Fruit fly (Drosophila melanogaster) whole organism, prepupa: ENCODE results near the gene CG13725.

ENCODE experiments used
- Blimp-1 ChIP-seq: fragments of 200-800 bp; sonication (Bioruptor generic); optimal IDR thresholded peaks from 3 replicates; lab custom pipeline; 2017; ENCODE audit warnings: missing biosample characterization, missing genetic modification characterization, mild to moderate bottlenecking, moderate library complexity, missing genetic modification reagents
- CG10631 ChIP-seq: fragments of 200-800 bp; sonication (Bioruptor generic); optimal IDR thresholded peaks from 2 replicates; lab custom pipeline; 2016; ENCODE audit warnings: missing biosample characterization, missing genetic modification characterization
- CG10669 ChIP-seq: fragments of 200-800 bp; sonication (Bioruptor generic); optimal IDR thresholded peaks from 3 replicates; lab custom pipeline; 2018; ENCODE audit warnings: missing biosample characterization, mild to moderate bottlenecking, missing genetic modification characterization, moderate library complexity
- CG11762 ChIP-seq: fragments of 200-800 bp; sonication (Bioruptor generic); optimal IDR thresholded peaks from 3 replicates; lab custom pipeline; 2016; ENCODE audit warnings: missing biosample characterization, missing genetic modification characterization; ENCODE audit not compliant: insufficient read depth
- CG11902 ChIP-seq: fragments of 200-800 bp; sonication (Bioruptor generic); optimal IDR thresholded peaks from 3 replicates; lab custom pipeline; 2016; ENCODE audit warnings: missing biosample characterization, missing genetic modification characterization
- CG15336 ChIP-seq: fragments of 200-800 bp; sonication (Bioruptor generic); IDR thresholded peaks from 2 replicates; pipeline ENCODE4 v1.3.6; 2022; ENCODE audit warnings: missing biosample characterization, missing genetic modification characterization
- CG1621 ChIP-seq: fragments of 200-800 bp; sonication (Bioruptor generic); optimal IDR thresholded peaks from 3 replicates; lab custom pipeline; 2018; ENCODE audit warnings: missing biosample characterization, mild to moderate bottlenecking, missing genetic modification characterization
- CG3032 ChIP-seq: fragments of 200-800 bp; optimal IDR thresholded peaks from 2 replicates; lab custom pipeline; 2019; ENCODE audit warnings: missing biosample characterization, mild to moderate bottlenecking, missing genetic modification characterization, moderate library complexity
- CG31627 ChIP-seq: fragments of 200-800 bp; sonication (Bioruptor generic); optimal IDR thresholded peaks from 3 replicates; lab custom pipeline; 2016; ENCODE audit warnings: missing biosample characterization, missing genetic modification characterization
- CG32006 ChIP-seq: fragments of 200-800 bp; sonication (Bioruptor generic); optimal IDR thresholded peaks from 3 replicates; lab custom pipeline; 2017; ENCODE audit warnings: missing biosample characterization, mild to moderate bottlenecking, missing genetic modification characterization
- CG34406 ChIP-seq: fragments of 200-800 bp; sonication (Bioruptor generic); optimal IDR thresholded peaks from 3 replicates; lab custom pipeline; 2016; ENCODE audit warnings: missing biosample characterization, missing genetic modification characterization
- CG3919 ChIP-seq: fragments of 200-800 bp; sonication (Bioruptor generic); optimal IDR thresholded peaks from 3 replicates; lab custom pipeline; 2016; ENCODE audit warnings: missing biosample characterization, missing genetic modification characterization
- CG4318 ChIP-seq: fragments of 200-800 bp; sonication (Bioruptor generic); optimal IDR thresholded peaks from 3 replicates; lab custom pipeline; 2017; ENCODE audit warnings: missing biosample characterization, mild to moderate bottlenecking, missing genetic modification characterization
- CG6163 ChIP-seq: fragments of 200-800 bp; sonication (Bioruptor generic); IDR thresholded peaks from 3 replicates; pipeline ENCODE4 v1.3.6; 2022; ENCODE audit warnings: missing biosample characterization, missing genetic modification characterization
- CG6792 ChIP-seq: fragments of 200-800 bp; sonication (Bioruptor generic); optimal IDR thresholded peaks from 3 replicates; lab custom pipeline; 2016; ENCODE audit warnings: missing biosample characterization, missing genetic modification characterization
- CG8119 ChIP-seq: fragments of 200-800 bp; sonication (Bioruptor generic); IDR thresholded peaks from 3 replicates; pipeline ENCODE4 v1.3.6; 2022; ENCODE audit warnings: missing biosample characterization, missing genetic modification characterization
- CG8632 ChIP-seq: fragments of 200-800 bp; sonication (Bioruptor generic); optimal IDR thresholded peaks from 3 replicates; lab custom pipeline; 2016; ENCODE audit warnings: missing biosample characterization, missing genetic modification characterization
- CG9139 ChIP-seq: fragments of 200-800 bp; sonication (Bioruptor generic); optimal IDR thresholded peaks from 3 replicates; lab custom pipeline; 2017; ENCODE audit warnings: missing biosample characterization, mild to moderate bottlenecking, missing genetic modification characterization
- Eip93F ChIP-seq: fragments of 200-800 bp; sonication (Bioruptor generic); optimal IDR thresholded peaks from 2 replicates; lab custom pipeline; 2016; ENCODE audit warnings: missing biosample characterization, mild to moderate bottlenecking, missing genetic modification characterization
- Ets21C ChIP-seq: fragments of 200-800 bp; sonication (Bioruptor generic); optimal IDR thresholded peaks from 3 replicates; lab custom pipeline; 2016; ENCODE audit warnings: missing biosample characterization, missing genetic modification characterization
- Hr38 ChIP-seq: sonication (Bioruptor generic); optimal IDR thresholded peaks from 2 replicates; lab custom pipeline; 2016; ENCODE audit warnings: missing biosample characterization, missing genetic modification characterization
- Met ChIP-seq: fragments of 200-800 bp; sonication (Bioruptor generic); optimal IDR thresholded peaks from 3 replicates; lab custom pipeline; 2016; ENCODE audit warnings: missing biosample characterization, missing genetic modification characterization
- OdsH ChIP-seq: fragments of 200-800 bp; sonication (Bioruptor generic); optimal IDR thresholded peaks from 3 replicates; lab custom pipeline; 2016; ENCODE audit warnings: missing biosample characterization, missing genetic modification characterization
- Sox102F ChIP-seq: fragments of 200-800 bp; sonication (Bioruptor generic); optimal IDR thresholded peaks from 2 replicates; lab custom pipeline; 2016; ENCODE audit warnings: missing biosample characterization, mild to moderate bottlenecking, missing genetic modification characterization
- Sox14 ChIP-seq: fragments of 200-800 bp; sonication (Bioruptor generic); optimal IDR thresholded peaks from 3 replicates; lab custom pipeline; 2016; ENCODE audit warnings: missing biosample characterization, missing genetic modification characterization
- Sox15 ChIP-seq: fragments of 200-800 bp; sonication (Bioruptor generic); optimal IDR thresholded peaks from 3 replicates; lab custom pipeline; 2016; ENCODE audit warnings: missing biosample characterization, missing genetic modification characterization
- achi ChIP-seq: fragments of 200-800 bp; sonication (Bioruptor generic); optimal IDR thresholded peaks from 3 replicates; lab custom pipeline; 2016; ENCODE audit warnings: missing biosample characterization, missing genetic modification characterization
- cyc ChIP-seq: fragments of 200-800 bp; sonication (Bioruptor generic); optimal IDR thresholded peaks from 3 replicates; lab custom pipeline; 2016; ENCODE audit warnings: missing biosample characterization, missing genetic modification characterization
- eg ChIP-seq: fragments of 200-800 bp; sonication (Bioruptor generic); IDR thresholded peaks from 3 replicates; pipeline ENCODE4 v1.3.6; 2022; ENCODE audit warnings: missing biosample characterization, missing genetic modification characterization
- esn ChIP-seq: fragments of 200-800 bp; sonication (Bioruptor generic); optimal IDR thresholded peaks from 2 replicates; lab custom pipeline; 2016; ENCODE audit warnings: missing biosample characterization, mild to moderate bottlenecking, missing genetic modification characterization, moderate library complexity
- fd59A ChIP-seq: fragments of 200-800 bp; sonication (Bioruptor generic); optimal IDR thresholded peaks from 2 replicates; lab custom pipeline; 2017; ENCODE audit warnings: missing biosample characterization, mild to moderate bottlenecking, missing genetic modification characterization, missing genetic modification reagents
- fd85E ChIP-seq: fragments of 200-800 bp; sonication (Bioruptor generic); optimal IDR thresholded peaks from 3 replicates; lab custom pipeline; 2016; ENCODE audit warnings: missing biosample characterization, missing genetic modification characterization
- net ChIP-seq: fragments of 200-800 bp; sonication (Bioruptor generic); optimal IDR thresholded peaks from 3 replicates; lab custom pipeline; 2016; ENCODE audit warnings: missing biosample characterization, missing genetic modification characterization
- pdm3 ChIP-seq: fragments of 200-800 bp; sonication (Bioruptor generic); optimal IDR thresholded peaks from 3 replicates; lab custom pipeline; 2016; ENCODE audit warnings: missing biosample characterization, missing genetic modification characterization
- salr ChIP-seq, 2 experiments: fragments of 200-800 bp; sonication (Bioruptor generic); optimal IDR thresholded peaks; 3 replicates each; lab custom pipeline; 2016 to 2018; ENCODE audit warnings: missing biosample characterization in 2 of 2, missing genetic modification characterization in 2 of 2, mild to moderate bottlenecking in 1 of 2
- spab ChIP-seq: fragments of 200-800 bp; sonication (Bioruptor generic); optimal IDR thresholded peaks from 2 replicates; lab custom pipeline; 2017; ENCODE audit warnings: missing biosample characterization, mild to moderate bottlenecking, missing genetic modification characterization, missing genetic modification reagents
- ss ChIP-seq, 2 experiments: fragments of 200-800 bp; sonication (Bioruptor generic); optimal IDR thresholded peaks; 2 replicates in 1 of 2; 3 replicates in 1 of 2; lab custom pipeline; 2017 to 2018; ENCODE audit warnings: mild to moderate bottlenecking in 2 of 2, missing biosample characterization in 2 of 2, missing genetic modification characterization in 2 of 2, moderate library complexity in 1 of 2
- svp ChIP-seq: fragments of 200-800 bp; sonication (Bioruptor generic); peaks from one replicate; lab custom pipeline; 2016; ENCODE audit warnings: missing biosample characterization, missing genetic modification characterization

CG13725 gene

DNA sequence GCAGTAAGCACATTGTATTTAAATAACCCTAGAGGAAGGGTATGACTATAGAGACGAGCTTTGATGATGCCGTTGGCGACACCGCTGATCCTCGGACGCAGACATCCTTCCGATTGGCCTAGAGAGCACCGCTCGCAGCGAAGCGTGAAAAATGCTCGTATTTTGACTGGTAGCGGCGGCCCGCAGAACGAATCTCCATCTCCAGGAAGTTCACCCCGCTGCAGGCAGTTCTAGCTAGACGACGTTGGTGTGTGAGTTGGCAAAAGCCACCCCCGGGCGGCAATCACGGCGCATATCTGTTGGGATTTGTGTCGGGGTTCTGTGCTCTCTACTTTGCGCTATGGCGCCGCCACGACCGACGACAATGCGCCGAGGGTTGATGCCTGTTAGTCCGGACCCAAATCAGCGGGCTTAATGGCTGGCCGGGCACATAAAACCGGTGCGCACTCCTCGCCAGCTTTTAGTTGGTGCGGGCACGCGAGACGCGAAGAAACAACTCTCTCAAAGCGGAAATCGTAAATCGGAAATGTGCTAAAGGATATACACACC, 34.0 kb upstream of the CG13725 start, which contains the start of gene tap (continued):
- TF ChIP-seq Blimp-1 (GFP tag; lab: Kevin White, UChicago) = no peak
- TF ChIP-seq CG3032 = no peak
- TF ChIP-seq CG1621 (tag; lab: Kevin White, UChicago) = no peak

DNA sequence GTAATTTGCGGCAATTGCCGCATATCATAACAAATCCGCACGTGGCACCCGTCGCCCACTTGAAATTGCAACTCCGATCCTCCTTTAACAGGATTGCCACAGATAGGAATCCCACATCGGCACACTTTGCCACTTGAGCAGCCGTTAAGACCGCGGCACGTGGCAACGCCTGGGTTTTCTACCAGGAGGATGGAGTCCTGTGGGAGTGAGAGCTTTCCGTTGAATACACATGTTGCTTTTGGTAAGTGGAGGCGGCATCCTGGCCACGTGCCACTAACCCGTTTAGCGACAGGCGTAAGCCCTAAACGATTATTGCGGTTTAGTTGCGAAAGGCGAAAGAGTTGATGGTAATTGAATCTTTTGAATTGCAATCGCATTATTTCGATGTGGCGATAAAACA, 33.2 kb upstream of the CG13725 start:
- TF ChIP-seq achi (GFP tag; lab: Kevin White, UChicago) (no peak), Sox15 (GFP tag; lab: Kevin White, UChicago) (no peak)
- TF ChIP-seq, all 60 proteins: peak for 0

DNA sequence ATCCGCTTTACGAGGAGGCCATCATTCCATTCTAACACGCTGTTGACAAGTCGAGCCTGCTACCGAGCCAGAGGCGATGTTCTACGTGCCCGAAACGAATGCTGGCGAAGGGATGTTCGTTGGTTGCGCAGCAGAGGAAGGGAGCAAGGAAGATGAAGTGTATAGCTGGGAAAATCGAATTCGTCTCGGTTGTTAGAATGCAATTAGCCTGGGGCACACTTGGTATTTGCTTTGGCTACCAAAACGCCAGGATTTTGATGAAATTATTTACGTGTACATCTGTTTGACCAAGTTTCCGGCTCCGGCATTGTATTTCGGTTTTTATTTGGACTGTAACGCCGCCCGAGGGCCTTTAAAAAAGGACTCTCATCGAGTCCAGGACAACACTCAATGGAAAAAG, 32.1 kb upstream of the CG13725 start:
- TF ChIP-seq net (no peak), CG9139 (GFP tag; lab: Kevin White, UChicago) (no peak), Hr38 (GFP tag; lab: Kevin White, UChicago) (no peak), CG32006 (no peak), CG6163 (GFP tag; lab: Robert Waterston, UW) (no peak), CG4318 (GFP tag; lab: Kevin White, UChicago) (no peak), CG3919 (GFP tag; lab: Kevin White, UChicago) (no peak)

DNA sequence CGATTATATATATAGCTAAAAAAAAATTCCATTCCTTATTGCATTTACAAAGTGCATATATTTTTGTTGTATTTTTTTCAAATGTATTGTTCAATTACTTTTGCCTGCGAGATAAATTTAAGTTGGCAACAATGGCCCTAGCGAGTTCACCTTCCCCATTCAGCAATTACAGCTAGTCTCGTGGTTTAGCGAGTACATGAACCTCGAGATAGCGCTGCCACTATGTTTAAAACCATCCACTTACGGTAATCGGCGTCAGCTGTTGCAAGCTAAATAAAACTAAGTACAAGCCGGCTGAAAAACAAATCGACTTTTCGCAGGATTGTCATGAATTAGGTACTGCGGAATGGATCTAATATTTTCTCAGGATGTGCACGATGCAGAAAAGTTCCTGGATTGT, 27.5 kb upstream of the CG13725 start:
- no peak for TF ChIP-seq CG32006
- no peak for TF ChIP-seq Sox15 (GFP tag; lab: Kevin White, UChicago)
- TF ChIP-seq CG10669 = no peak
- TF ChIP-seq eg (GFP tag; lab: Robert Waterston, UW) = no peak
- no peak for TF ChIP-seq Sox102F (GFP tag; lab: Kevin White, UChicago)
- no peak for TF ChIP-seq spab (GFP tag; lab: Kevin White, UChicago)
- TF ChIP-seq fd85E (GFP tag; lab: Kevin White, UChicago) = no peak
- TF ChIP-seq salr (GFP tag; optimal IDR thresholded peaks at IDR 0.05; lab: Kevin White, UChicago) = no peak
- no peak for TF ChIP-seq fd59A (GFP tag; lab: Kevin White, UChicago)
- TF ChIP-seq CG15336 (GFP tag; lab: Robert Waterston, UW) = no peak
- no peak for TF ChIP-seq OdsH (GFP tag; lab: Kevin White, UChicago)
- TF ChIP-seq CG11902 (GFP tag; lab: Kevin White, UChicago) = no peak
- TF ChIP-seq CG4318 (GFP tag; lab: Kevin White, UChicago) = no peak
- no peak for TF ChIP-seq Ets21C (GFP tag; lab: Kevin White, UChicago)
- no peak for TF ChIP-seq cyc
- no peak for TF ChIP-seq CG3032
- no peak for TF ChIP-seq CG8632

DNA sequence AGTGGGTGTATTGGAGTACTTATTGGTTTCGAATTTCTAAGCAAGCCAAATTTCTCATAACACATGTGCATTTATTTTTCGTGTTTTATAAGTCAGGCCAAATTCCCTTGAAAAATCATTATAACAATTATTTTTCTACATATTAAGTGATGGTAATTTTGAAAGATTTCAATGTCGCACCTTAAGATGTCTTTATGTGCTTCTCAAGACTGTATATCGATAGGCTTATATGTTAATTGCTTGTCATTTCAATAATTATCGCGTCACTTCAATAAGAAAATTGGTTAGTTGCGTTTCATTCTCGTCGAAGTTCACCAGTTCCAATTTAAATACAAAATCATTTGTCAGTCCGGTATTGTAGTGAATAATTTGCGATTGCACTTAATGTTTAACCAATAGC, 26.2 kb upstream of the CG13725 start, which contains the start of gene CG7692:
Gene CG7692 (plus strand): TSS at position 301 of the 400 bp plus-strand sequence.
- TF ChIP-seq Eip93F (GFP tag; lab: Kevin White, UChicago) = no peak
- TF ChIP-seq Sox14 = no peak
- no peak for TF ChIP-seq spab (GFP tag; lab: Kevin White, UChicago)
- no peak for TF ChIP-seq ss (GFP tag; optimal IDR thresholded peaks at IDR 0.05; lab: Kevin White, UChicago)
- no peak for TF ChIP-seq CG10631 (GFP tag; lab: Kevin White, UChicago)
- TF ChIP-seq CG6792 (GFP tag; lab: Kevin White, UChicago) = no peak
- no peak for TF ChIP-seq CG34406 (GFP tag; lab: Kevin White, UChicago)
- no peak for TF ChIP-seq Sox15 (GFP tag; lab: Kevin White, UChicago)
- TF ChIP-seq svp = no peak
- no peak for TF ChIP-seq CG10669
- TF ChIP-seq pdm3 = no peak
- no peak for TF ChIP-seq CG31627
- TF ChIP-seq fd85E (GFP tag; lab: Kevin White, UChicago) = no peak
- no peak for TF ChIP-seq net
- TF ChIP-seq CG8119 = no peak
- TF ChIP-seq Met (GFP tag; lab: Kevin White, UChicago) = no peak
- TF ChIP-seq esn (GFP tag; lab: Kevin White, UChicago) = no peak
- no peak for TF ChIP-seq CG11762
- no peak for TF ChIP-seq fd59A (GFP tag; lab: Kevin White, UChicago)
